Fruit fly (Drosophila melanogaster) whole organism, pupa: Measurements from ENCODE around the gene CG42728.

Source experiments
- CG10348 ChIP-seq: fragments of 200-800 bp; sonication (Bioruptor generic); IDR thresholded peaks from 2 replicates; pipeline ENCODE4 v1.3.6; 2022; ENCODE audit warnings: missing biosample characterization, missing genetic modification characterization
- D1 ChIP-seq: fragments of 200-800 bp; sonication (Bioruptor generic); optimal IDR thresholded peaks from 2 replicates; lab custom pipeline; 2018; ENCODE audit warnings: missing biosample characterization, mild to moderate bottlenecking, missing genetic modification characterization, moderate library complexity
- fd96Ca ChIP-seq: fragments of 200-800 bp; sonication (Bioruptor generic); IDR thresholded peaks from 3 replicates; pipeline ENCODE4 v1.3.6; 2022; ENCODE audit warnings: missing biosample characterization, missing genetic modification characterization

dm6 chr3L:15493886-15494598, 34.0 kb downstream of the CG42728 start:
- TF ChIP-seq D1 (tag; lab: Kevin White, UChicago) = no peak
- no peak for TF ChIP-seq CG10348 (GFP tag; lab: Robert Waterston, UW)
- TF ChIP-seq fd96Ca (GFP tag; lab: Robert Waterston, UW) = no peak
